Fruit fly (Drosophila melanogaster) whole organism, embryonic: ENCODE measurements around the gene CG32206.
A peak's percentile ranks its signal among the peaks of the same experiment; 100 is the strongest.

Source experiments
- Aef1 ChIP-seq: fragments of 200-800 bp; sonication (Bioruptor generic); IDR thresholded peaks from 3 replicates; pipeline ENCODE4 v1.3.6; 2022; ENCODE audit warnings: missing biosample characterization, missing genetic modification characterization
- Blimp-1 ChIP-seq: fragments of 200-800 bp; sonication (Bioruptor generic); optimal IDR thresholded peaks from 3 replicates; lab custom pipeline; 2018; ENCODE audit warnings: missing biosample characterization, missing genetic modification characterization, mild to moderate bottlenecking, moderate library complexity, missing genetic modification reagents
- BtbVII ChIP-seq: fragments of 200-800 bp; sonication (Bioruptor generic); optimal IDR thresholded peaks from 3 replicates; lab custom pipeline; 2017; ENCODE audit warnings: missing biosample characterization, mild to moderate bottlenecking, missing genetic modification characterization
- CG10959 ChIP-seq: fragments of 200-800 bp; sonication (Bioruptor generic); IDR thresholded peaks from 2 replicates; pipeline ENCODE4 v1.3.6; 2022; ENCODE audit warnings: missing biosample characterization, missing genetic modification characterization
- CG10979 ChIP-seq: fragments of 200-800 bp; sonication (Bioruptor generic); optimal IDR thresholded peaks from 2 replicates; lab custom pipeline; 2018; ENCODE audit warnings: missing biosample characterization, mild to moderate bottlenecking, missing genetic modification characterization, moderate library complexity
- CG12769 ChIP-seq: fragments of 200-800 bp; sonication (Bioruptor generic); optimal IDR thresholded peaks from 2 replicates; lab custom pipeline; 2019; ENCODE audit warnings: missing biosample characterization, mild to moderate bottlenecking, missing genetic modification characterization, moderate library complexity
- CG14710 ChIP-seq: fragments of 200-800 bp; sonication (Bioruptor generic); optimal IDR thresholded peaks from 3 replicates; lab custom pipeline; 2019; ENCODE audit warnings: missing biosample characterization, mild to moderate bottlenecking, missing genetic modification characterization, moderate library complexity
- CG15479 ChIP-seq: fragments of 200-800 bp; sonication (Bioruptor generic); optimal IDR thresholded peaks from 3 replicates; lab custom pipeline; 2019; ENCODE audit warnings: missing biosample characterization, mild to moderate bottlenecking, missing genetic modification characterization, moderate library complexity
- CG15696 ChIP-seq: fragments of 200-800 bp; sonication (Bioruptor generic); optimal IDR thresholded peaks from 2 replicates; lab custom pipeline; 2019; ENCODE audit warnings: missing biosample characterization, mild to moderate bottlenecking, missing genetic modification characterization, moderate library complexity
- CG16863 ChIP-seq: fragments of 200-800 bp; sonication (Bioruptor generic); optimal IDR thresholded peaks from 3 replicates; lab custom pipeline; 2016; ENCODE audit warnings: missing biosample characterization, missing genetic modification characterization
- CG18476 ChIP-seq: fragments of 200-800 bp; sonication (Bioruptor generic); optimal IDR thresholded peaks from 2 replicates; lab custom pipeline; 2016; ENCODE audit warnings: missing biosample characterization, mild to moderate bottlenecking, missing genetic modification characterization
- CG43689 ChIP-seq: fragments of 200-800 bp; sonication (Bioruptor generic); IDR thresholded peaks from 2 replicates; pipeline ENCODE4 v1.3.6; 2022; ENCODE audit warnings: missing biosample characterization, missing genetic modification characterization
- CG6854 ChIP-seq: fragments of 200-800 bp; sonication (Bioruptor generic); optimal IDR thresholded peaks from 3 replicates; lab custom pipeline; 2017; ENCODE audit warnings: missing biosample characterization, mild to moderate bottlenecking, missing genetic modification characterization
- CG7372 ChIP-seq: fragments of 200-800 bp; sonication (Bioruptor generic); IDR thresholded peaks from 2 replicates; pipeline ENCODE4 v1.3.6; 2022; ENCODE audit warnings: missing biosample characterization, missing genetic modification characterization
- CG8924 ChIP-seq: fragments of 200-800 bp; optimal IDR thresholded peaks from 3 replicates; lab custom pipeline; 2019; ENCODE audit warnings: missing biosample characterization, mild to moderate bottlenecking, missing genetic modification characterization, moderate library complexity
- Camta ChIP-seq: fragments of 200-800 bp; sonication (Bioruptor generic); optimal IDR thresholded peaks from 2 replicates; lab custom pipeline; 2016; ENCODE audit warnings: missing biosample characterization, missing genetic modification characterization
- Chrac-16 ChIP-seq: fragments of 200-800 bp; sonication (Bioruptor generic); optimal IDR thresholded peaks from 3 replicates; lab custom pipeline; 2016; ENCODE audit warnings: missing biosample characterization, missing genetic modification characterization
- Deaf1 ChIP-seq: fragments of 200-800 bp; optimal IDR thresholded peaks from 3 replicates; lab custom pipeline; 2019; ENCODE audit warnings: missing biosample characterization, mild to moderate bottlenecking, missing genetic modification characterization, moderate library complexity
- Dp ChIP-seq: fragments of 200-800 bp; sonication (Bioruptor generic); optimal IDR thresholded peaks from 2 replicates; lab custom pipeline; 2018; ENCODE audit warnings: missing biosample characterization, mild to moderate bottlenecking, missing genetic modification characterization, moderate library complexity
- E2f1 ChIP-seq: fragments of 200-800 bp; sonication (Bioruptor generic); IDR thresholded peaks from 2 replicates; pipeline ENCODE4 v1.3.6; 2022; ENCODE audit warnings: missing biosample characterization, missing genetic modification characterization
- Ets65A ChIP-seq: fragments of 200-800 bp; sonication (Bioruptor generic); peaks from one replicate; lab custom pipeline; 2016; ENCODE audit warnings: missing biosample characterization, missing genetic modification characterization
- Fer2 ChIP-seq: fragments of 200-800 bp; sonication (Bioruptor generic); optimal IDR thresholded peaks from 2 replicates; lab custom pipeline; 2018; ENCODE audit warnings: missing biosample characterization, mild to moderate bottlenecking, missing genetic modification characterization, moderate library complexity
- GATAe ChIP-seq: fragments of 200-800 bp; sonication (Bioruptor generic); conservative IDR thresholded peaks from 2 replicates; pipeline ENCODE4 v1.3.6; 2022; ENCODE audit warnings: missing biosample characterization, missing genetic modification characterization
- Hr78 ChIP-seq, 2 experiments: fragments of 200-800 bp in 1 of 2; fragments of >200 bp in 1 of 2; sonication (Bioruptor generic) in 1 of 2; optimal IDR thresholded peaks; 2 replicates each; lab custom pipeline; 2017 to 2019; ENCODE audit warnings: missing biosample characterization in 2 of 2, missing genetic modification characterization in 2 of 2, mild to moderate bottlenecking in 1 of 2, moderate library complexity in 1 of 2
- Xrp1 ChIP-seq: fragments of 200-800 bp; sonication (Bioruptor generic); IDR thresholded peaks from 2 replicates; pipeline ENCODE4 v1.3.6; 2022; ENCODE audit warnings: missing biosample characterization, missing genetic modification characterization
- ab ChIP-seq: fragments of 200-800 bp; sonication (Bioruptor generic); optimal IDR thresholded peaks from 2 replicates; lab custom pipeline; 2016; ENCODE audit warnings: missing biosample characterization, missing genetic modification characterization
- ato ChIP-seq: fragments of 200-800 bp; sonication (Bioruptor generic); IDR thresholded peaks from 2 replicates; pipeline ENCODE4 v1.3.6; 2022; ENCODE audit warnings: missing biosample characterization, missing genetic modification characterization; ENCODE audit not compliant: partially characterized antibody
- crol ChIP-seq: fragments of 200-800 bp; sonication (Bioruptor generic); IDR thresholded peaks from 2 replicates; pipeline ENCODE4 v1.3.6; 2022; ENCODE audit warnings: missing biosample characterization, missing genetic modification characterization
- exex ChIP-seq: fragments of 200-800 bp; sonication (Bioruptor generic); optimal IDR thresholded peaks from 4 replicates; lab custom pipeline; 2018; ENCODE audit warnings: missing biosample characterization, mild to moderate bottlenecking, missing genetic modification characterization, moderate library complexity
- fd3F ChIP-seq: fragments of 200-800 bp; sonication (Bioruptor generic); optimal IDR thresholded peaks from 2 replicates; lab custom pipeline; 2018; ENCODE audit warnings: missing biosample characterization, mild to moderate bottlenecking, missing genetic modification characterization, moderate library complexity
- fd64A ChIP-seq: fragments of 200-800 bp; sonication (Bioruptor generic); optimal IDR thresholded peaks from 3 replicates; lab custom pipeline; 2018; ENCODE audit warnings: missing biosample characterization, mild to moderate bottlenecking, missing genetic modification characterization
- fu2 ChIP-seq: fragments of 200-800 bp; sonication (Bioruptor generic); optimal IDR thresholded peaks from 2 replicates; lab custom pipeline; 2016; ENCODE audit warnings: missing biosample characterization, missing genetic modification characterization
- gfzf ChIP-seq: fragments of 200-800 bp; sonication (Bioruptor generic); optimal IDR thresholded peaks from 2 replicates; lab custom pipeline; 2016; ENCODE audit warnings: missing biosample characterization, mild to moderate bottlenecking, missing genetic modification characterization, moderate library complexity
- ham ChIP-seq: fragments of 200-800 bp; sonication (Bioruptor generic); IDR thresholded peaks from 2 replicates; pipeline ENCODE4 v1.3.6; 2022; ENCODE audit warnings: missing biosample characterization, missing genetic modification characterization
- hth ChIP-seq: fragments of >200 bp; optimal IDR thresholded peaks from 2 replicates; lab custom pipeline; 2017; ENCODE audit warnings: inconsistent platforms
- kah ChIP-seq: fragments of 200-800 bp; sonication (Bioruptor generic); optimal IDR thresholded peaks from 2 replicates; lab custom pipeline; 2018; ENCODE audit warnings: missing biosample characterization, mild to moderate bottlenecking, missing genetic modification characterization
- kay ChIP-seq: fragments of 200-800 bp; sonication (Bioruptor generic); optimal IDR thresholded peaks from 2 replicates; lab custom pipeline; 2016; ENCODE audit warnings: missing biosample characterization, missing genetic modification characterization
- lov ChIP-seq, 2 experiments: fragments of 200-800 bp in 1 of 2; fragments of >200 bp in 1 of 2; sonication (Bioruptor generic) in 1 of 2; IDR thresholded peaks in 1 of 2; optimal IDR thresholded peaks in 1 of 2; 2 replicates in 1 of 2; 3 replicates in 1 of 2; pipeline versions ENCODE4 v1.3.6 to Lab custom; 2017 to 2022; ENCODE audit warnings: missing biosample characterization in 1 of 2, missing genetic modification characterization in 1 of 2
- pb ChIP-seq: fragments of 200-800 bp; sonication (Bioruptor generic); optimal IDR thresholded peaks from 3 replicates; lab custom pipeline; 2016; ENCODE audit warnings: missing biosample characterization, missing genetic modification characterization
- psq ChIP-seq: fragments of 200-800 bp; sonication (Bioruptor generic); optimal IDR thresholded peaks from 2 replicates; lab custom pipeline; 2017; ENCODE audit warnings: missing biosample characterization, missing genetic modification characterization
- sd ChIP-seq: fragments of 200-800 bp; sonication (Bioruptor generic); optimal IDR thresholded peaks from 3 replicates; lab custom pipeline; 2018; ENCODE audit warnings: missing biosample characterization, mild to moderate bottlenecking, missing genetic modification characterization, moderate library complexity
- seq ChIP-seq: fragments of 200-800 bp; sonication (Bioruptor generic); IDR thresholded peaks from 2 replicates; pipeline ENCODE4 v1.3.6; 2022; ENCODE audit warnings: missing biosample characterization, missing genetic modification characterization
- sna ChIP-seq: fragments of 200-800 bp; sonication (Bioruptor generic); IDR thresholded peaks from 2 replicates; pipeline ENCODE4 v1.3.6; 2022; ENCODE audit warnings: missing biosample characterization, missing genetic modification characterization; ENCODE audit not compliant: partially characterized antibody
- sob ChIP-seq: fragments of 200-800 bp; sonication (Bioruptor generic); IDR thresholded peaks from 2 replicates; pipeline ENCODE4 v1.3.6; 2022; ENCODE audit warnings: missing biosample characterization, missing genetic modification characterization
- ssp ChIP-seq: fragments of 200-800 bp; sonication (Bioruptor generic); IDR thresholded peaks from 2 replicates; pipeline ENCODE4 v1.3.6; 2022; ENCODE audit warnings: missing biosample characterization, missing genetic modification characterization
- tio ChIP-seq: fragments of 200-800 bp; sonication (Bioruptor generic); optimal IDR thresholded peaks from 2 replicates; lab custom pipeline; 2017; ENCODE audit warnings: missing biosample characterization, missing genetic modification characterization, inconsistent platforms
- tna ChIP-seq: fragments of 200-800 bp; sonication (Bioruptor generic); IDR thresholded peaks from 2 replicates; pipeline ENCODE4 v1.3.6; 2022; ENCODE audit warnings: missing biosample characterization, missing genetic modification characterization; ENCODE audit not compliant: partially characterized antibody
- unpg ChIP-seq: fragments of 200-800 bp; sonication (Bioruptor generic); optimal IDR thresholded peaks from 3 replicates; lab custom pipeline; 2018; ENCODE audit warnings: missing biosample characterization, mild to moderate bottlenecking, missing genetic modification characterization, moderate library complexity
- zfh2 ChIP-seq: fragments of 200-800 bp; sonication (Bioruptor generic); optimal IDR thresholded peaks from 2 replicates; lab custom pipeline; 2016; ENCODE audit warnings: missing biosample characterization, missing genetic modification characterization

The CG32206 gene

DNA sequence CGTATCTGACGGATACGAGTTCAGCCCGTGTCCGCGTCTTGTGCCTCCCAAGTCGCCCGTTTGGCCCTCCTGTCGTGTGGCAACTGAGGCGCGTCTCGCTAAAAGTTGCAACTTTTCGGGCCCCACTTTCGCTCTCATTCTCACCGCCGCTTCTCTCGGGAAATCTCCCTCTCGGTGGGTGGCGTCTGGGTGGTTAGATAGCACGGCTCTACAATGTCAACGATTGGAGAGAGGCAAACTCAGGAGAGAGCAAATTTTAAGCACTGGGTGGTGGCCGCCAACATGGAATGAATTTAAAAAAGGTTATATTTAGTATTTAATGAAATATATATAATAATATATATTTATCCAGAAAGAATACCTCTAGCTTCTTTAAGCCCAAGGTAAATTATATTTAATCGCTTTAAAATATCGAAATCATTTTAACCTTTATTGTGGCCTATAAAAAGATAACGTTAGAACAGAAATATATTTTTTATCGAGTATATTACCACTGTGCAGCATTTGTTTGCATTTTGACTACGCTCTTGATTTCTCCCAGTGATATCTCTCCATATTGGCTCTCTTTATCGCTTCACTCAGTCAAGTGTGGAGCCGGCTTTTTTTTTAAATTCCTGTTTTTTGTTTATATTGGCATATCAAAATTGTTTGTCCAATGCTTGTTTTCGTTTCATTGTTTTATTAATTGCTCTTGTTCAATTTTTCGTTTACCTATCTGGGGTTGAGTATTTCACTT, 120.1 kb downstream of the CG32206 start, which contains the start of gene Gbs-76A (continued):
- TF ChIP-seq Blimp-1: peak; percentile 73
- no peak for TF ChIP-seq lov (optimal IDR thresholded peaks at IDR 0.05; lab: Kevin White, UChicago)
- 0 out of 3 replicates have a peak, but pooled peaks have one; percentile 27 for TF ChIP-seq lov (GFP tag; IDR thresholded peaks at IDR 0.05; lab: Robert Waterston, UW)
- no peak for TF ChIP-seq CG12769 (tag; lab: Kevin White, UChicago)
- peak; percentile 56 for TF ChIP-seq ssp (GFP tag; lab: Robert Waterston, UW)
- peak; percentile 64 for TF ChIP-seq CG15696 (tag; lab: Kevin White, UChicago)
- TF ChIP-seq zfh2 (GFP tag; lab: Kevin White, UChicago): no peak
- TF ChIP-seq kah (GFP tag; lab: Kevin White, UChicago): peak; percentile 74
- TF ChIP-seq GATAe (GFP tag; lab: Robert Waterston, UW): peak; percentile 67
- no peak; the same call in 1 of the 2 replicates for TF ChIP-seq CG7372
- peak; percentile 65 for TF ChIP-seq sna (GFP tag; lab: Robert Waterston, UW)
- peak; percentile 1 for TF ChIP-seq Camta (GFP tag; lab: Kevin White, UChicago)
- TF ChIP-seq CG8924 (tag; lab: Kevin White, UChicago): peak; percentile 88
- no peak for TF ChIP-seq CG43689 (GFP tag; lab: Robert Waterston, UW)
- TF ChIP-seq Dp (GFP tag; lab: Kevin White, UChicago): no peak
- peak; percentile 76 for TF ChIP-seq sob (GFP tag; lab: Robert Waterston, UW)
- TF ChIP-seq CG10979 (tag; lab: Kevin White, UChicago): peak; percentile 87
- TF ChIP-seq Aef1 (GFP tag; lab: Robert Waterston, UW): peak; percentile 64
- peak in 1 of 2 experiments; percentile 64 for TF ChIP-seq Hr78 (GFP tag; optimal IDR thresholded peaks at IDR 0.05; lab: Kevin White, UChicago)
- TF ChIP-seq BtbVII: peak; percentile 84
- TF ChIP-seq tio (GFP tag; lab: Kevin White, UChicago): peak; percentile 32
- TF ChIP-seq crol (GFP tag; lab: Robert Waterston, UW): peak; percentile 43
- no peak for TF ChIP-seq CG16863 (GFP tag; lab: Kevin White, UChicago)
- peak; percentile 78 for TF ChIP-seq CG6854 (GFP tag; lab: Kevin White, UChicago)
- no peak for TF ChIP-seq ab (GFP tag; lab: Kevin White, UChicago)
- TF ChIP-seq psq (GFP tag; lab: Kevin White, UChicago): peak; percentile 10
- peak; percentile 67 for TF ChIP-seq fd3F (GFP tag; lab: Kevin White, UChicago)
- peak; percentile 69 for TF ChIP-seq sd (tag; lab: Kevin White, UChicago)
- TF ChIP-seq unpg (GFP tag; lab: Kevin White, UChicago): peak; percentile 90
- no peak for TF ChIP-seq CG15479
- no peak for TF ChIP-seq tna
- TF ChIP-seq kay (GFP tag; lab: Kevin White, UChicago): peak; percentile 44
- peak; percentile 77 for TF ChIP-seq exex (tag; lab: Kevin White, UChicago)
- no peak for TF ChIP-seq hth (lab: Kevin White, UChicago)
- no peak for TF ChIP-seq ham (GFP tag; lab: Robert Waterston, UW)
- TF ChIP-seq CG18476 (GFP tag; lab: Kevin White, UChicago): peak; percentile 12
- peak; percentile 38 for TF ChIP-seq Chrac-16 (GFP tag; lab: Kevin White, UChicago)
- no peak for TF ChIP-seq fu2
- no peak for TF ChIP-seq fd64A (GFP tag; lab: Kevin White, UChicago)
- peak; percentile 66 for TF ChIP-seq Ets65A (GFP tag; lab: Kevin White, UChicago)
- no peak for TF ChIP-seq gfzf
- TF ChIP-seq ato (GFP tag; lab: Robert Waterston, UW): no peak
- TF ChIP-seq seq (GFP tag; lab: Robert Waterston, UW): peak; percentile 76
- TF ChIP-seq Xrp1: peak; percentile 85
- peak; percentile 66 for TF ChIP-seq CG14710
- no peak for TF ChIP-seq pb (GFP tag; lab: Kevin White, UChicago)
- peak; percentile 53 for TF ChIP-seq E2f1 (GFP tag; lab: Robert Waterston, UW)
- no peak for TF ChIP-seq CG10959 (GFP tag; lab: Robert Waterston, UW)
- peak; percentile 58 for TF ChIP-seq Deaf1 (tag; lab: Kevin White, UChicago)
- TF ChIP-seq Fer2: peak; percentile 77
